Fruit fly (Drosophila melanogaster): ENCODE data around the gene CG15771.

DNA sequence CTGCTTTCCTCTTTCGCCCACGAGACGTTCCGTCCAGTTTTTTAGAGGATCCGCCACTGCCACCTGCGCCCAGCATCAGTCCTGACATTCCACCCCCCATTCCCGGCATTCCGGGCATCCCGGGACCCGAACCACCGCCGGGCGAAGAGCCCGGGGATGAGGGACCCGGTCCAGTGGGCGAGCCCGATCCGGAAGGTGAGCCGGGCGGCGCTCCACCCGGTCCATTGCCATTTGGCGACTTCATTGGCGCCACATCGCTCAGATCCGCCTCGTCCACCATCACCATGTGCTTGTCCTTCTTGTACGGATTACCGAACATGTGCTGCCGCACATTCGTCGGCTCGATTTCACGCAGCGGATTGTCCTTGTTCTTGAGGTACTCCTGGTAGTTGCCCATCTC is 13.7 kb upstream of the CG15771 start:
- no peak for TF ChIP-seq CG8478 (optimal IDR thresholded peaks at IDR 0.05)
- TF ChIP-seq CTCF (optimal IDR thresholded peaks at IDR 0.05): no peak

All from S2 (cell line).